Worm (Caenorhabditis elegans) whole organism, late embryonic: ENCODE results near the gene fbxc-24.

Experiments used
- ama-1 ChIP-seq: fragments of 150-350 bp; optimal IDR thresholded peaks from 2 replicates; lab custom pipeline; 2014
- dve-1 ChIP-seq: sonication (generic microtip); optimal IDR thresholded peaks from 2 replicates; lab custom pipeline; 2017; ENCODE audit warnings: antibody characterized with exemption, mild to moderate bottlenecking, missing genetic modification characterization, missing compliant biosample characterization
- elt-2 ChIP-seq: sonication (generic microtip); optimal IDR thresholded peaks from 2 replicates; lab custom pipeline; 2016; ENCODE audit warnings: missing genetic modification reagents, missing genetic modification characterization, missing compliant biosample characterization
- elt-4 ChIP-seq: sonication (generic microtip); optimal IDR thresholded peaks from 2 replicates; lab custom pipeline; 2016; ENCODE audit warnings: missing genetic modification characterization, missing compliant biosample characterization
- ets-4 ChIP-seq: sonication (generic microtip); optimal IDR thresholded peaks from 2 replicates; lab custom pipeline; 2016; ENCODE audit warnings: missing genetic modification characterization, missing compliant biosample characterization
- hlh-13 ChIP-seq: fragments of 200-800 bp; sonication (Bioruptor generic); optimal IDR thresholded peaks from 2 replicates; lab custom pipeline; 2018; ENCODE audit warnings: mild to moderate bottlenecking, missing genetic modification characterization, missing compliant biosample characterization
- hlh-15 ChIP-seq: sonication (generic microtip); optimal IDR thresholded peaks from 2 replicates; lab custom pipeline; 2016; ENCODE audit warnings: missing genetic modification characterization, missing compliant biosample characterization
- nhr-11 ChIP-seq: fragments of 150-350 bp; optimal IDR thresholded peaks from 2 replicates; lab custom pipeline; 2014; ENCODE audit warnings: missing biosample characterization, missing genetic modification characterization
- tbx-2 ChIP-seq: sonication (generic microtip); optimal IDR thresholded peaks from 2 replicates; lab custom pipeline; 2016; ENCODE audit warnings: missing genetic modification characterization, missing compliant biosample characterization

ce11 chrII:909554-909953, at the start of gene fbxc-24, which contains the start of gene fbxc-27:
- TF ChIP-seq hlh-15 (tag; lab: Kevin White, UChicago) (no peak), nhr-11 (no peak), tbx-2 (tag; lab: Kevin White, UChicago) (no peak), elt-2 (tag; lab: Kevin White, UChicago) (no peak), ets-4 (tag; lab: Kevin White, UChicago) (no peak), dve-1 (tag; lab: Kevin White, UChicago) (no peak), elt-4 (tag; lab: Kevin White, UChicago) (no peak), ama-1 (no peak), hlh-13 (no peak)
